Fruit fly (Drosophila melanogaster) whole organism, embryonic: ENCODE results near the gene CG17359.

Source experiments
- Antp ChIP-seq: fragments of 200-800 bp; sonication (Bioruptor generic); optimal IDR thresholded peaks from 3 replicates; lab custom pipeline; 2016; ENCODE audit warnings: missing biosample characterization, missing genetic modification characterization
- CG10147 ChIP-seq: fragments of 200-800 bp; sonication (Bioruptor generic); optimal IDR thresholded peaks from 2 replicates; lab custom pipeline; 2019; ENCODE audit warnings: missing biosample characterization, mild to moderate bottlenecking, missing genetic modification characterization, moderate library complexity
- CG10321 ChIP-seq: fragments of 200-800 bp; sonication (Bioruptor generic); IDR thresholded peaks from 2 replicates; pipeline ENCODE4 v1.3.6; 2022; ENCODE audit warnings: missing biosample characterization, missing genetic modification characterization
- CG11723 ChIP-seq: fragments of 200-800 bp; sonication (Bioruptor generic); optimal IDR thresholded peaks from 2 replicates; lab custom pipeline; 2017; ENCODE audit warnings: missing biosample characterization, mild to moderate bottlenecking, missing genetic modification characterization
- CG12219 ChIP-seq: fragments of 200-800 bp; sonication (Bioruptor generic); optimal IDR thresholded peaks from 3 replicates; lab custom pipeline; 2018; ENCODE audit warnings: missing biosample characterization, mild to moderate bottlenecking, missing genetic modification characterization
- CG14050 ChIP-seq: fragments of 200-800 bp; sonication (Bioruptor generic); IDR thresholded peaks from 3 replicates; pipeline ENCODE4 v1.3.6; 2022; ENCODE audit warnings: missing biosample characterization, missing genetic modification characterization
- CG14710 ChIP-seq: fragments of 200-800 bp; sonication (Bioruptor generic); optimal IDR thresholded peaks from 3 replicates; lab custom pipeline; 2019; ENCODE audit warnings: missing biosample characterization, mild to moderate bottlenecking, missing genetic modification characterization, moderate library complexity
- CG17568 ChIP-seq: fragments of 200-800 bp; sonication (Bioruptor generic); optimal IDR thresholded peaks from 2 replicates; lab custom pipeline; 2018; ENCODE audit warnings: missing biosample characterization, mild to moderate bottlenecking, missing genetic modification characterization, moderate library complexity
- CG18476 ChIP-seq: fragments of 200-800 bp; sonication (Bioruptor generic); optimal IDR thresholded peaks from 2 replicates; lab custom pipeline; 2016; ENCODE audit warnings: missing biosample characterization, mild to moderate bottlenecking, missing genetic modification characterization
- CG34224 ChIP-seq: fragments of 200-800 bp; sonication (Bioruptor generic); IDR thresholded peaks from 3 replicates; pipeline ENCODE4 v1.3.6; 2022; ENCODE audit warnings: missing biosample characterization, missing genetic modification characterization; ENCODE audit not compliant: partially characterized antibody
- CG43689 ChIP-seq: fragments of 200-800 bp; sonication (Bioruptor generic); IDR thresholded peaks from 2 replicates; pipeline ENCODE4 v1.3.6; 2022; ENCODE audit warnings: missing biosample characterization, missing genetic modification characterization
- CG4424 ChIP-seq: fragments of 200-800 bp; sonication (Bioruptor generic); optimal IDR thresholded peaks from 3 replicates; lab custom pipeline; 2016; ENCODE audit warnings: missing biosample characterization, missing genetic modification characterization
- CG4730 ChIP-seq: fragments of 200-800 bp; sonication (Bioruptor generic); IDR thresholded peaks from 2 replicates; pipeline ENCODE4 v1.3.6; 2022; ENCODE audit warnings: missing biosample characterization, missing genetic modification characterization
- CG7839 ChIP-seq: fragments of 200-800 bp; sonication (Bioruptor generic); optimal IDR thresholded peaks from 3 replicates; lab custom pipeline; 2018; ENCODE audit warnings: missing biosample characterization, mild to moderate bottlenecking, missing genetic modification characterization, moderate library complexity
- CG9817 ChIP-seq: fragments of 200-800 bp; sonication (Bioruptor generic); optimal IDR thresholded peaks from 2 replicates; lab custom pipeline; 2018; ENCODE audit warnings: missing biosample characterization, mild to moderate bottlenecking, missing genetic modification characterization, moderate library complexity
- CG9932 ChIP-seq: fragments of 200-800 bp; sonication (Bioruptor generic); IDR thresholded peaks from 2 replicates; pipeline ENCODE4 v1.3.6; 2022; ENCODE audit warnings: missing biosample characterization, missing genetic modification characterization
- CoRest ChIP-seq: fragments of 200-800 bp; sonication (Bioruptor generic); optimal IDR thresholded peaks from 3 replicates; lab custom pipeline; 2018; ENCODE audit warnings: missing biosample characterization, mild to moderate bottlenecking, missing genetic modification characterization, moderate library complexity
- D ChIP-seq, 2 experiments: fragments of 200-800 bp in 1 of 2; fragments of >200 bp in 1 of 2; sonication (Bioruptor generic) in 1 of 2; optimal IDR thresholded peaks; 2 replicates in 1 of 2; 3 replicates in 1 of 2; lab custom pipeline; 2017; ENCODE audit warnings: mild to moderate bottlenecking in 1 of 2, missing biosample characterization in 1 of 2, missing genetic modification characterization in 1 of 2, missing genetic modification reagents in 1 of 2
- Dbx ChIP-seq: fragments of 200-800 bp; sonication (Bioruptor generic); IDR thresholded peaks from 3 replicates; pipeline ENCODE4 v1.3.6; 2022; ENCODE audit warnings: missing biosample characterization, missing genetic modification characterization
- Doc3 ChIP-seq: fragments of 200-800 bp; sonication (Bioruptor generic); IDR thresholded peaks from 3 replicates; pipeline ENCODE4 v1.3.6; 2022; ENCODE audit warnings: missing biosample characterization, missing genetic modification characterization; ENCODE audit not compliant: partially characterized antibody
- Dref ChIP-seq: fragments of 200-800 bp; sonication (Bioruptor generic); IDR thresholded peaks from 2 replicates; pipeline ENCODE4 v1.3.6; 2022; ENCODE audit warnings: missing biosample characterization, missing genetic modification characterization
- E2f1 ChIP-seq: fragments of 200-800 bp; sonication (Bioruptor generic); IDR thresholded peaks from 2 replicates; pipeline ENCODE4 v1.3.6; 2022; ENCODE audit warnings: missing biosample characterization, missing genetic modification characterization
- Eip74EF ChIP-seq, 2 experiments: fragments of 200-800 bp in 1 of 2; fragments of >200 bp in 1 of 2; sonication (Bioruptor generic) in 1 of 2; optimal IDR thresholded peaks; 2 replicates each; lab custom pipeline; 2017 to 2019; ENCODE audit warnings: missing biosample characterization in 2 of 2, missing genetic modification characterization in 2 of 2, mild to moderate bottlenecking in 1 of 2, moderate library complexity in 1 of 2
- Ets65A ChIP-seq: fragments of 200-800 bp; sonication (Bioruptor generic); peaks from one replicate; lab custom pipeline; 2016; ENCODE audit warnings: missing biosample characterization, missing genetic modification characterization
- Fer1 ChIP-seq: fragments of 200-800 bp; sonication (Bioruptor generic); optimal IDR thresholded peaks from 2 replicates; lab custom pipeline; 2017; ENCODE audit warnings: missing biosample characterization, mild to moderate bottlenecking, missing genetic modification characterization
- Med ChIP-seq: fragments of 200-800 bp; sonication (Bioruptor generic); peaks from one replicate; lab custom pipeline; 2016; ENCODE audit warnings: missing biosample characterization, missing genetic modification characterization, mild to moderate bottlenecking, inconsistent platforms, moderate library complexity
- Meics ChIP-seq: fragments of 200-800 bp; sonication (Bioruptor generic); optimal IDR thresholded peaks from 2 replicates; lab custom pipeline; 2017; ENCODE audit warnings: missing biosample characterization, mild to moderate bottlenecking, missing genetic modification characterization
- Myb ChIP-seq: fragments of 200-800 bp; sonication (Bioruptor generic); optimal IDR thresholded peaks from 2 replicates; lab custom pipeline; 2016; ENCODE audit warnings: missing biosample characterization, missing genetic modification characterization
- Oaz ChIP-seq: fragments of 200-800 bp; sonication (Bioruptor generic); IDR thresholded peaks from 2 replicates; pipeline ENCODE4 v1.3.6; 2022; ENCODE audit warnings: missing biosample characterization, missing genetic modification characterization
- Opbp ChIP-seq: fragments of 200-800 bp; sonication (Bioruptor generic); IDR thresholded peaks from 3 replicates; pipeline ENCODE4 v1.3.6; 2022; ENCODE audit warnings: missing biosample characterization, missing genetic modification characterization; ENCODE audit not compliant: partially characterized antibody
- PHDP ChIP-seq: fragments of 200-800 bp; sonication (Bioruptor generic); optimal IDR thresholded peaks from 3 replicates; lab custom pipeline; 2018; ENCODE audit warnings: missing biosample characterization, mild to moderate bottlenecking, missing genetic modification characterization, moderate library complexity
- Ssrp ChIP-seq: fragments of 200-800 bp; sonication (Bioruptor generic); optimal IDR thresholded peaks from 2 replicates; lab custom pipeline; 2018; ENCODE audit warnings: missing biosample characterization, mild to moderate bottlenecking, missing genetic modification characterization, moderate library complexity
- Vsx1 ChIP-seq: fragments of 200-800 bp; sonication (Bioruptor generic); optimal IDR thresholded peaks from 2 replicates; lab custom pipeline; 2017; ENCODE audit warnings: missing biosample characterization, mild to moderate bottlenecking, missing genetic modification characterization, missing genetic modification reagents
- ato ChIP-seq: fragments of 200-800 bp; sonication (Bioruptor generic); IDR thresholded peaks from 2 replicates; pipeline ENCODE4 v1.3.6; 2022; ENCODE audit warnings: missing biosample characterization, missing genetic modification characterization; ENCODE audit not compliant: partially characterized antibody
- dati ChIP-seq: fragments of 200-800 bp; sonication (Bioruptor generic); IDR thresholded peaks from 2 replicates; pipeline ENCODE4 v1.3.6; 2022; ENCODE audit warnings: missing biosample characterization, missing genetic modification characterization
- disco-r ChIP-seq: fragments of 200-800 bp; sonication (Bioruptor generic); optimal IDR thresholded peaks from 2 replicates; lab custom pipeline; 2016; ENCODE audit warnings: missing biosample characterization, missing genetic modification characterization
- fd96Cb ChIP-seq: fragments of 200-800 bp; sonication (Bioruptor generic); optimal IDR thresholded peaks from 2 replicates; lab custom pipeline; 2018; ENCODE audit warnings: missing biosample characterization, mild to moderate bottlenecking, missing genetic modification characterization, moderate library complexity
- hkb ChIP-seq, 2 experiments: fragments of 200-800 bp in 1 of 2; fragments of >200 bp in 1 of 2; sonication (Bioruptor generic) in 1 of 2; IDR thresholded peaks in 1 of 2; optimal IDR thresholded peaks in 1 of 2; 2 replicates each; pipeline versions ENCODE4 v1.3.6 to Lab custom; 2017 to 2022; ENCODE audit warnings: missing biosample characterization in 1 of 2, missing genetic modification characterization in 1 of 2
- jigr1 ChIP-seq: fragments of 200-800 bp; sonication (Bioruptor generic); IDR thresholded peaks from 3 replicates; pipeline ENCODE4 v1.3.6; 2022; ENCODE audit warnings: missing biosample characterization, missing genetic modification characterization
- lab ChIP-seq: fragments of 200-800 bp; sonication (Bioruptor generic); optimal IDR thresholded peaks from 3 replicates; lab custom pipeline; 2017; ENCODE audit warnings: missing biosample characterization, missing genetic modification characterization, mild to moderate bottlenecking, moderate library complexity, missing genetic modification reagents
- mam ChIP-seq: fragments of 200-800 bp; sonication (Bioruptor generic); optimal IDR thresholded peaks from 3 replicates; lab custom pipeline; 2016; ENCODE audit warnings: missing biosample characterization, missing genetic modification characterization
- otp ChIP-seq: fragments of 200-800 bp; sonication (Bioruptor generic); IDR thresholded peaks from 3 replicates; pipeline ENCODE4, ENCODE4 v1.3.6; 2022; ENCODE audit warnings: missing biosample characterization, missing genetic modification characterization
- pan ChIP-seq, 4 experiments: fragments of >200 bp in 3 of 4; fragments of 200-800 bp in 1 of 4; sonication (Bioruptor generic) in 1 of 4; optimal IDR thresholded peaks in 3 of 4; IDR thresholded peaks in 1 of 4; 2 replicates each; pipeline versions ENCODE4 v1.3.6 to Lab custom; 2017 to 2022; ENCODE audit warnings: missing biosample characterization in 2 of 4, missing genetic modification characterization in 2 of 4, mixed read lengths in 1 of 4
- unc-4 ChIP-seq: fragments of 200-800 bp; sonication (Bioruptor generic); IDR thresholded peaks from 2 replicates; pipeline ENCODE4 v1.3.6; 2022; ENCODE audit warnings: missing biosample characterization, missing genetic modification characterization; ENCODE audit not compliant: partially characterized antibody
- wek ChIP-seq: fragments of 200-800 bp; sonication (Bioruptor generic); optimal IDR thresholded peaks from 3 replicates; lab custom pipeline; 2018; ENCODE audit warnings: missing biosample characterization, mild to moderate bottlenecking, missing genetic modification characterization, moderate library complexity
- z ChIP-seq: fragments of 200-800 bp; sonication (Bioruptor generic); IDR thresholded peaks from 3 replicates; pipeline ENCODE4 v1.3.6; 2022; ENCODE audit warnings: missing biosample characterization, missing genetic modification characterization

CG17359 gene

DNA sequence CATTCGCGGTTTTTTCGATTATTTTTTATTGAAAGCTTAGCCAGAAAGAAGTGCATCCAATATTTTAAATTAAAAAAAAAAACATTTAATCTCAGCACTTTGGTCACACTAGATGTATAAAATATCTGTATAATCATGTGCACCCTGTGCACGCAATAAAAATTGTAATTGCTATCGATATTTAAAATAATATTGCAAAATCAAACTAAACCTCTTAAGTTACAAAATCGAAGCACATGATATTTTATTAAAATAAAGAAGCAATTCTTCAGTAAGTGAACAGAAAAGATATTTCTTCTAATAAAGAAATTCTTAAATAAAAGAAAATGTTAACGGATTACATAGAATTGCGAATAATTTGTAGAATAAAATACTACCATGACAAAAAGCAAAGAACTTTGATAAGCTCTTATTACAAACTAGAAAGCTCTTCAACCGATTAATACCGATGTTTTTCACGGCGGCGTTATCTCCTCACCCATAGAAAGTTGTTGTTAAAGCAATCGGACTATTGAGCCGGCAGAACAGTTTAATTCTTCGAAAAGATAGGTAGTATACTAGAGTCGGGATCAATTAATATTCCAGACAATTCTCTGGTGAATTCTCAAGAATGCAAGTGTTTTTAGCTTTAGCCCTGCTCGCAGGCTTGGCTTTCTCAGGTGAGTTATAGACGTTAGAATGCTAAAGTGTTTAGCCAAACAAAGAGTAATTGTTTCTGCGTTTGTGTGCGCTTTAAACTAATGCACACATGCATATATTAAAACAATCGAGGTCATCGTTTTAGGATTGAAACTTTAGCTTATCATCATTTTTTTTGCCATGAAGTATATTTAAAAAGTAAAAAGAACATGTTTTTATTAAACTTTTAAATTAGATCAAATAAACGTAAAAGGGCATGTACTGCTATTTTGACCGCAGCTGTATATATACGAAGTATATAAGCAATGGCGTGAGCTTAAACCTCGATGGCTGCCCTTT is 5.0 kb downstream of the CG17359 start, which contains the start of gene CtsK1 (continued):
- TF ChIP-seq Fer1 (GFP tag; lab: Kevin White, UChicago) (no peak), CG12219 (no peak), fd96Cb (no peak), CoRest (tag; lab: Kevin White, UChicago) (peak; percentile 9), jigr1 (no peak), CG10321 (no peak), hkb (optimal IDR thresholded peaks at IDR 0.05; lab: Kevin White, UChicago) (no peak), hkb (GFP tag; IDR thresholded peaks at IDR 0.05; lab: Robert Waterston, UW) (peak; percentile 44; the same call in 1 of the 2 replicates), wek (GFP tag; lab: Kevin White, UChicago) (no peak), E2f1 (GFP tag; lab: Robert Waterston, UW) (no peak), Med (GFP tag; lab: Kevin White, UChicago) (peak; percentile 68), CG34224 (GFP tag; lab: Robert Waterston, UW) (peak; percentile 67; the same call in 2 of the 3 replicates), CG18476 (GFP tag; lab: Kevin White, UChicago) (no peak), CG10147 (GFP tag; lab: Kevin White, UChicago) (peak; percentile 44), CG4424 (GFP tag; lab: Kevin White, UChicago) (no peak), z (no peak), CG7839 (tag; lab: Kevin White, UChicago) (peak; percentile 44), CG11723 (GFP tag; lab: Kevin White, UChicago) (no peak), D (optimal IDR thresholded peaks at IDR 0.05; lab: Kevin White, UChicago) (no peak), D (GFP tag; optimal IDR thresholded peaks at IDR 0.05; lab: Kevin White, UChicago) (no peak), unc-4 (peak; percentile 77), CG9817 (tag; lab: Kevin White, UChicago) (no peak), otp (GFP tag; lab: Robert Waterston, UW) (no peak), mam (GFP tag; lab: Kevin White, UChicago) (no peak), CG4730 (no peak), Opbp (0 out of 3 replicates have a peak, but pooled peaks have one; percentile 33), Antp (no peak), CG14710 (tag; lab: Kevin White, UChicago) (peak; percentile 44), CG9932 (GFP tag; lab: Robert Waterston, UW) (no peak), Eip74EF (GFP tag; optimal IDR thresholded peaks at IDR 0.05; lab: Kevin White, UChicago) (no peak), Myb (GFP tag; lab: Kevin White, UChicago) (no peak), CG14050 (GFP tag; lab: Robert Waterston, UW) (no peak), Ssrp (no peak), CG17568 (GFP tag; lab: Kevin White, UChicago) (no peak), disco-r (GFP tag; lab: Kevin White, UChicago) (no peak), ato (GFP tag; lab: Robert Waterston, UW) (no peak), Ets65A (GFP tag; lab: Kevin White, UChicago) (no peak), pan (optimal IDR thresholded peaks at IDR 0.05; lab: Kevin White, UChicago) (no peak), pan (GFP tag; optimal IDR thresholded peaks at IDR 0.05 in 1 of 2, IDR thresholded peaks at IDR 0.05 in 1 of 2) (peak in 1 of 2 experiments; percentile 74), CG43689 (no peak), lab (no peak), Meics (no peak), Vsx1 (GFP tag; lab: Kevin White, UChicago) (no peak), Dref (peak; percentile 59), Doc3 (GFP tag; lab: Robert Waterston, UW) (peak; percentile 78), Dbx (GFP tag; lab: Robert Waterston, UW) (peak; percentile 36; the same call in 1 of the 3 replicates), dati (GFP tag; lab: Robert Waterston, UW) (0 out of 2 replicates have a peak, but pooled peaks have one; percentile 4), Oaz (GFP tag; lab: Robert Waterston, UW) (no peak), PHDP (peak; percentile 32)
